Fruit fly (Drosophila melanogaster): ENCODE data around the gene ghi.

DNA sequence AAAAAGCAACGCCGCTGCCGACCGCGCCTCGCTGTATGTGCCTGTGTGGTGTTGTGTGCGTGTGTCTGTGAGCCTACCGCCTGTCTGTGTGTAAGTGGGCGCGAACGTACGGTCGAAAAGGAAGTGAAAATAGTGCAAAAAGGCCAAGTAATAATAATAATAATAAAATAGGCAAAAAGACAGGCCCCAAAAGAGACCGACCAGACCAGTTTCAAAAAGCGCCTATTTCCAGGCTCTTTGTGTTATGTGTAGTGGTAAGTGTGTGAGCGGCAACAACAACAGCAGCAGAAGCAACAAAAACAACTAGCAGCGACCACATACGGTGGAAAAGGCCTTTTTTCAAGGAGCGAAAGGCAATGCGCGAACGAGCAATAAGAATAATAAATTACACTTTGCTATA lies 11.1 kb downstream of the ghi start:
- TF ChIP-seq br (GFP tag; optimal IDR thresholded peaks at IDR 0.05) (no peak), ey (GFP tag; optimal IDR thresholded peaks at IDR 0.05) (no peak), h (GFP tag; optimal IDR thresholded peaks at IDR 0.05) (no peak), sage (GFP tag; optimal IDR thresholded peaks at IDR 0.05) (no peak), pan (optimal IDR thresholded peaks at IDR 0.05) (no peak), Mio (GFP tag; optimal IDR thresholded peaks at IDR 0.05) (no peak), Dfd (GFP tag; optimal IDR thresholded peaks at IDR 0.05) (no peak), CG9705 (GFP tag; optimal IDR thresholded peaks at IDR 0.05) (no peak), psq (GFP tag; optimal IDR thresholded peaks at IDR 0.05) (no peak)

All from whole organism, wandering third instar larva.